Fruit fly (Drosophila melanogaster) whole organism, embryonic: ENCODE measurements around the gene Nmdar1.

Experiments
- Asciz ChIP-seq: fragments of 200-800 bp; sonication (Bioruptor generic); optimal IDR thresholded peaks from 2 replicates; lab custom pipeline; 2017; ENCODE audit warnings: missing biosample characterization, mild to moderate bottlenecking, missing genetic modification characterization, missing genetic modification reagents
- C15 ChIP-seq: fragments of 200-800 bp; sonication (Bioruptor generic); IDR thresholded peaks from 3 replicates; pipeline ENCODE4 v1.3.6; 2022; ENCODE audit warnings: missing biosample characterization, missing genetic modification characterization
- CG11085 ChIP-seq: fragments of 200-800 bp; sonication (Bioruptor generic); IDR thresholded peaks from 2 replicates; pipeline ENCODE4 v1.3.6; 2022; ENCODE audit warnings: missing biosample characterization, missing genetic modification characterization
- CG12104 ChIP-seq: fragments of 200-800 bp; sonication (Bioruptor generic); optimal IDR thresholded peaks from 3 replicates; lab custom pipeline; 2016; ENCODE audit warnings: missing biosample characterization, missing genetic modification characterization
- CG12744 ChIP-seq: fragments of 200-800 bp; sonication (Bioruptor generic); optimal IDR thresholded peaks from 2 replicates; lab custom pipeline; 2016; ENCODE audit warnings: missing biosample characterization, missing genetic modification characterization
- CG13424 ChIP-seq: fragments of 200-800 bp; sonication (Bioruptor generic); optimal IDR thresholded peaks from 2 replicates; lab custom pipeline; 2019; ENCODE audit warnings: missing biosample characterization, mild to moderate bottlenecking, missing genetic modification characterization, moderate library complexity
- CG14710 ChIP-seq: fragments of 200-800 bp; sonication (Bioruptor generic); optimal IDR thresholded peaks from 3 replicates; lab custom pipeline; 2019; ENCODE audit warnings: missing biosample characterization, mild to moderate bottlenecking, missing genetic modification characterization, moderate library complexity
- CG14860 ChIP-seq: fragments of 200-800 bp; sonication (Bioruptor generic); IDR thresholded peaks from 3 replicates; pipeline ENCODE4 v1.3.6; 2022; ENCODE audit warnings: missing biosample characterization, missing genetic modification characterization; ENCODE audit not compliant: partially characterized antibody
- CG1602 ChIP-seq: fragments of 200-800 bp; sonication (Bioruptor generic); optimal IDR thresholded peaks from 3 replicates; lab custom pipeline; 2016; ENCODE audit warnings: missing biosample characterization, missing genetic modification characterization
- CG16863 ChIP-seq: fragments of 200-800 bp; sonication (Bioruptor generic); optimal IDR thresholded peaks from 3 replicates; lab custom pipeline; 2016; ENCODE audit warnings: missing biosample characterization, missing genetic modification characterization
- CG17802 ChIP-seq: fragments of 200-800 bp; sonication (Bioruptor generic); optimal IDR thresholded peaks from 2 replicates; lab custom pipeline; 2018; ENCODE audit warnings: missing biosample characterization, mild to moderate bottlenecking, missing genetic modification characterization, moderate library complexity
- CG18262 ChIP-seq: fragments of 200-800 bp; optimal IDR thresholded peaks from 3 replicates; lab custom pipeline; 2019; ENCODE audit warnings: missing biosample characterization, mild to moderate bottlenecking, missing genetic modification characterization, moderate library complexity
- CG34224 ChIP-seq: fragments of 200-800 bp; sonication (Bioruptor generic); IDR thresholded peaks from 3 replicates; pipeline ENCODE4 v1.3.6; 2022; ENCODE audit warnings: missing biosample characterization, missing genetic modification characterization; ENCODE audit not compliant: partially characterized antibody
- CG3838 ChIP-seq: fragments of 200-800 bp; sonication (Bioruptor generic); optimal IDR thresholded peaks from 3 replicates; lab custom pipeline; 2016; ENCODE audit warnings: missing biosample characterization, missing genetic modification characterization
- CG6272 ChIP-seq: fragments of 200-800 bp; sonication (Bioruptor generic); IDR thresholded peaks from 2 replicates; pipeline ENCODE4 v1.3.6; 2022; ENCODE audit warnings: missing biosample characterization, missing genetic modification characterization
- CG6689 ChIP-seq: fragments of 200-800 bp; sonication (Bioruptor generic); IDR thresholded peaks from 2 replicates; pipeline ENCODE4 v1.3.6; 2022; ENCODE audit warnings: missing biosample characterization, missing genetic modification characterization
- CG8281 ChIP-seq: fragments of 200-800 bp; sonication (Bioruptor generic); optimal IDR thresholded peaks from 2 replicates; lab custom pipeline; 2018; ENCODE audit warnings: missing biosample characterization, mild to moderate bottlenecking, missing genetic modification characterization, moderate library complexity
- CG8765 ChIP-seq: fragments of 200-800 bp; sonication (Bioruptor generic); IDR thresholded peaks from 2 replicates; pipeline ENCODE4 v1.3.6; 2022; ENCODE audit warnings: missing biosample characterization, missing genetic modification characterization
- E2f2 ChIP-seq: fragments of 200-800 bp; sonication (Bioruptor generic); IDR thresholded peaks from 2 replicates; pipeline ENCODE4 v1.3.6; 2022; ENCODE audit warnings: missing biosample characterization, missing genetic modification characterization
- Ets65A ChIP-seq: fragments of 200-800 bp; sonication (Bioruptor generic); peaks from one replicate; lab custom pipeline; 2016; ENCODE audit warnings: missing biosample characterization, missing genetic modification characterization
- Gug ChIP-seq: fragments of 200-800 bp; sonication (Bioruptor generic); IDR thresholded peaks from 4 replicates; pipeline ENCODE4 v1.3.6; 2022; ENCODE audit warnings: missing biosample characterization, missing genetic modification characterization
- Hey ChIP-seq: fragments of 200-800 bp; sonication (Bioruptor generic); optimal IDR thresholded peaks from 3 replicates; lab custom pipeline; 2018; ENCODE audit warnings: missing biosample characterization, mild to moderate bottlenecking, missing genetic modification characterization
- HmgZ ChIP-seq: fragments of 200-800 bp; sonication (Bioruptor generic); optimal IDR thresholded peaks from 2 replicates; lab custom pipeline; 2018; ENCODE audit warnings: missing biosample characterization, mild to moderate bottlenecking, missing genetic modification characterization
- Hr39 ChIP-seq: fragments of >200 bp; optimal IDR thresholded peaks from 2 replicates; lab custom pipeline; 2017
- Hsf ChIP-seq: fragments of 200-800 bp; sonication (Bioruptor generic); optimal IDR thresholded peaks from 3 replicates; lab custom pipeline; 2016; ENCODE audit warnings: missing biosample characterization, missing genetic modification characterization
- MTF-1 ChIP-seq: fragments of 200-800 bp; sonication (Bioruptor generic); optimal IDR thresholded peaks from 2 replicates; lab custom pipeline; 2018; ENCODE audit warnings: missing biosample characterization, mild to moderate bottlenecking, missing genetic modification characterization, borderline replicate concordance
- Meics ChIP-seq: fragments of 200-800 bp; sonication (Bioruptor generic); optimal IDR thresholded peaks from 2 replicates; lab custom pipeline; 2017; ENCODE audit warnings: missing biosample characterization, mild to moderate bottlenecking, missing genetic modification characterization
- Myb ChIP-seq: fragments of 200-800 bp; sonication (Bioruptor generic); optimal IDR thresholded peaks from 2 replicates; lab custom pipeline; 2016; ENCODE audit warnings: missing biosample characterization, missing genetic modification characterization
- Opbp ChIP-seq: fragments of 200-800 bp; sonication (Bioruptor generic); IDR thresholded peaks from 3 replicates; pipeline ENCODE4 v1.3.6; 2022; ENCODE audit warnings: missing biosample characterization, missing genetic modification characterization; ENCODE audit not compliant: partially characterized antibody
- Rx ChIP-seq: fragments of 200-800 bp; sonication (Bioruptor generic); IDR thresholded peaks from 2 replicates; pipeline ENCODE4 v1.3.6; 2022; ENCODE audit warnings: missing biosample characterization, missing genetic modification characterization
- Scr ChIP-seq: fragments of 200-800 bp; sonication (Bioruptor generic); IDR thresholded peaks from 2 replicates; pipeline ENCODE4 v1.3.6; 2022; ENCODE audit warnings: missing biosample characterization, missing genetic modification characterization; ENCODE audit not compliant: partially characterized antibody
- Sry-β ChIP-seq: fragments of 200-800 bp; sonication (Bioruptor generic); optimal IDR thresholded peaks from 2 replicates; lab custom pipeline; 2018; ENCODE audit warnings: missing biosample characterization, mild to moderate bottlenecking, missing genetic modification characterization, moderate library complexity
- Sry-δ ChIP-seq: fragments of 200-800 bp; sonication (Bioruptor generic); optimal IDR thresholded peaks from 2 replicates; lab custom pipeline; 2016; ENCODE audit warnings: missing biosample characterization, missing genetic modification characterization
- abd-A ChIP-seq: fragments of 200-800 bp; sonication (Bioruptor generic); optimal IDR thresholded peaks from 3 replicates; lab custom pipeline; 2019; ENCODE audit warnings: missing biosample characterization, mild to moderate bottlenecking, missing genetic modification characterization, moderate library complexity
- al ChIP-seq: fragments of 200-800 bp; sonication (Bioruptor generic); IDR thresholded peaks from 2 replicates; pipeline ENCODE4 v1.3.6; 2022; ENCODE audit warnings: missing biosample characterization, missing genetic modification characterization
- ara ChIP-seq: fragments of 200-800 bp; sonication (Bioruptor generic); IDR thresholded peaks from 2 replicates; pipeline ENCODE4 v1.3.6; 2022; ENCODE audit warnings: missing biosample characterization, missing genetic modification characterization
- bsh ChIP-seq, 2 experiments: fragments of 200-800 bp; sonication (Bioruptor generic); optimal IDR thresholded peaks; 2 replicates each; lab custom pipeline; 2017 to 2018; ENCODE audit warnings: mild to moderate bottlenecking in 2 of 2, missing biosample characterization in 2 of 2, missing genetic modification characterization in 2 of 2, moderate library complexity in 1 of 2
- caup ChIP-seq: fragments of 200-800 bp; sonication (Bioruptor generic); optimal IDR thresholded peaks from 3 replicates; lab custom pipeline; 2017; ENCODE audit warnings: missing biosample characterization, mild to moderate bottlenecking, missing genetic modification characterization, moderate library complexity; ENCODE audit not compliant: severe bottlenecking
- gcm2 ChIP-seq: fragments of 200-800 bp; sonication (Bioruptor generic); optimal IDR thresholded peaks from 2 replicates; lab custom pipeline; 2016; ENCODE audit warnings: missing biosample characterization, missing genetic modification characterization
- her ChIP-seq: fragments of 200-800 bp; sonication (Bioruptor generic); optimal IDR thresholded peaks from 2 replicates; lab custom pipeline; 2016; ENCODE audit warnings: missing biosample characterization, missing genetic modification characterization
- jing ChIP-seq: fragments of 200-800 bp; sonication (Bioruptor generic); optimal IDR thresholded peaks from 2 replicates; lab custom pipeline; 2018; ENCODE audit warnings: missing biosample characterization, mild to moderate bottlenecking, missing genetic modification characterization
- kah ChIP-seq: fragments of 200-800 bp; sonication (Bioruptor generic); optimal IDR thresholded peaks from 2 replicates; lab custom pipeline; 2018; ENCODE audit warnings: missing biosample characterization, mild to moderate bottlenecking, missing genetic modification characterization
- lilli ChIP-seq: fragments of 200-800 bp; sonication (Bioruptor generic); optimal IDR thresholded peaks from 3 replicates; lab custom pipeline; 2016; ENCODE audit warnings: missing biosample characterization, missing genetic modification characterization
- pb ChIP-seq: fragments of 200-800 bp; sonication (Bioruptor generic); optimal IDR thresholded peaks from 3 replicates; lab custom pipeline; 2016; ENCODE audit warnings: missing biosample characterization, missing genetic modification characterization
- slbo ChIP-seq: fragments of 200-800 bp; sonication (Bioruptor generic); IDR thresholded peaks from 2 replicates; pipeline ENCODE4 v1.3.6; 2022; ENCODE audit warnings: missing biosample characterization, missing genetic modification characterization
- slp2 ChIP-seq: fragments of 200-800 bp; sonication (Bioruptor generic); optimal IDR thresholded peaks from 2 replicates; lab custom pipeline; 2016; ENCODE audit warnings: missing biosample characterization, missing genetic modification characterization
- sna ChIP-seq: fragments of 200-800 bp; sonication (Bioruptor generic); IDR thresholded peaks from 2 replicates; pipeline ENCODE4 v1.3.6; 2022; ENCODE audit warnings: missing biosample characterization, missing genetic modification characterization; ENCODE audit not compliant: partially characterized antibody
- stwl ChIP-seq: fragments of 200-800 bp; sonication (Bioruptor generic); optimal IDR thresholded peaks from 3 replicates; lab custom pipeline; 2018; ENCODE audit warnings: missing biosample characterization, mild to moderate bottlenecking, missing genetic modification characterization, moderate library complexity
- tio ChIP-seq: fragments of 200-800 bp; sonication (Bioruptor generic); optimal IDR thresholded peaks from 2 replicates; lab custom pipeline; 2017; ENCODE audit warnings: missing biosample characterization, missing genetic modification characterization, inconsistent platforms
- toy ChIP-seq: fragments of 200-800 bp; sonication (Bioruptor generic); IDR thresholded peaks from 2 replicates; pipeline ENCODE4 v1.3.6; 2022; ENCODE audit warnings: missing biosample characterization, missing genetic modification characterization
- zfh2 ChIP-seq: fragments of 200-800 bp; sonication (Bioruptor generic); optimal IDR thresholded peaks from 2 replicates; lab custom pipeline; 2016; ENCODE audit warnings: missing biosample characterization, missing genetic modification characterization

The Nmdar1 gene

dm6 chr3R:5518627-5519026 lies 4.5 kb downstream of the Nmdar1 start:
- TF ChIP-seq Hey (tag; lab: Kevin White, UChicago) (no peak), MTF-1 (GFP tag; lab: Kevin White, UChicago) (peak; percentile 35), caup (GFP tag; lab: Kevin White, UChicago) (no peak), kah (GFP tag; lab: Kevin White, UChicago) (peak; percentile 21), lilli (GFP tag; lab: Kevin White, UChicago) (peak; percentile 17), CG6689 (GFP tag; lab: Robert Waterston, UW) (peak; percentile 23; the same call in 1 of the 2 replicates), CG17802 (tag; lab: Kevin White, UChicago) (peak; percentile 48), CG12744 (GFP tag; lab: Kevin White, UChicago) (peak; percentile 5), CG8281 (tag; lab: Kevin White, UChicago) (no peak), Hsf (GFP tag; lab: Kevin White, UChicago) (peak; percentile 50), al (GFP tag; lab: Robert Waterston, UW) (no peak), E2f2 (GFP tag; lab: Robert Waterston, UW) (no peak), tio (GFP tag; lab: Kevin White, UChicago) (peak; percentile 41), Sry-δ (GFP tag; lab: Kevin White, UChicago) (no peak), Opbp (GFP tag; lab: Robert Waterston, UW) (no peak), CG12104 (peak; percentile 0), CG1602 (GFP tag; lab: Kevin White, UChicago) (no peak), CG6272 (GFP tag; lab: Robert Waterston, UW) (no peak), Gug (GFP tag; lab: Robert Waterston, UW) (peak; percentile 40; the same call in 1 of the 4 replicates), CG14710 (tag; lab: Kevin White, UChicago) (peak; percentile 45), CG18262 (tag; lab: Kevin White, UChicago) (peak; percentile 72), C15 (GFP tag; lab: Robert Waterston, UW) (no peak), jing (GFP tag; lab: Kevin White, UChicago) (peak; percentile 29), CG14860 (no peak), bsh (GFP tag; optimal IDR thresholded peaks at IDR 0.05; lab: Kevin White, UChicago) (peak in 1 of 2 experiments; percentile 65), Scr (GFP tag; lab: Robert Waterston, UW) (no peak), HmgZ (no peak), stwl (tag; lab: Kevin White, UChicago) (no peak), slbo (GFP tag; lab: Robert Waterston, UW) (peak; percentile 37; the same call in 1 of the 2 replicates), gcm2 (GFP tag; lab: Kevin White, UChicago) (no peak), abd-A (no peak), Meics (peak; percentile 44), slp2 (peak; percentile 43), Rx (GFP tag; lab: Robert Waterston, UW) (no peak; the same call in 1 of the 2 replicates), ara (GFP tag; lab: Robert Waterston, UW) (0 out of 2 replicates have a peak, but pooled peaks have one; percentile 8), pb (GFP tag; lab: Kevin White, UChicago) (peak; percentile 36), CG8765 (no peak), her (GFP tag; lab: Kevin White, UChicago) (peak; percentile 54), CG16863 (GFP tag; lab: Kevin White, UChicago) (peak; percentile 65), CG13424 (tag; lab: Kevin White, UChicago) (peak; percentile 54), Ets65A (GFP tag; lab: Kevin White, UChicago) (peak; percentile 89), Asciz (GFP tag; lab: Kevin White, UChicago) (peak; percentile 10), CG3838 (GFP tag; lab: Kevin White, UChicago) (no peak), Sry-β (GFP tag; lab: Kevin White, UChicago) (peak; percentile 11), CG34224 (GFP tag; lab: Robert Waterston, UW) (no peak), sna (GFP tag; lab: Robert Waterston, UW) (no peak), toy (GFP tag; lab: Robert Waterston, UW) (no peak), zfh2 (GFP tag; lab: Kevin White, UChicago) (peak; percentile 36), CG11085 (GFP tag; lab: Robert Waterston, UW) (no peak), Myb (GFP tag; lab: Kevin White, UChicago) (peak; percentile 26), Hr39 (no peak)
